Fruit fly (Drosophila melanogaster): ENCODE measurements around the gene CG15153.

CG15153 gene

DNA sequence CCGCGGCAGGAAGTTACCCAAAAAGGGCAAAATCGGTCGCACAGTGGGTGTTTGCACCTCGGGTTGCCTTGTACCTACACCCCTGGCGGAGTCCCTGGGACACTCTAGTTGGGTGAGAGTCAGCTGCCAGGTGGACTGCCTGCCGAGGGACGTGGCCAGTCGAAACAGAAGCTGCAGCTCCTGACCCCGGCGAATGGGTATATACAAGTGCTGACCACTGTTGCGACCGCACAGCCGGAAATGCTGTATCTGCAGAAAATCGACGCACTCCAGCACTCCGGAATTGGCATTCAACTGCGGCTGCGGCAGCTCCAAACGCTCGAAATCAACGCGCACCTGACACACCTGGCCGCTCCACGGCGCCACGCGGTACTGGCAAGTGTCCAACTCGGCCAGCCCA is 351 bp downstream of the CG15153 start:
- TF ChIP-seq CG17801 (GFP tag; optimal IDR thresholded peaks at IDR 0.05; ENCODE audit: partially characterized antibody), result no peak

DNA sequence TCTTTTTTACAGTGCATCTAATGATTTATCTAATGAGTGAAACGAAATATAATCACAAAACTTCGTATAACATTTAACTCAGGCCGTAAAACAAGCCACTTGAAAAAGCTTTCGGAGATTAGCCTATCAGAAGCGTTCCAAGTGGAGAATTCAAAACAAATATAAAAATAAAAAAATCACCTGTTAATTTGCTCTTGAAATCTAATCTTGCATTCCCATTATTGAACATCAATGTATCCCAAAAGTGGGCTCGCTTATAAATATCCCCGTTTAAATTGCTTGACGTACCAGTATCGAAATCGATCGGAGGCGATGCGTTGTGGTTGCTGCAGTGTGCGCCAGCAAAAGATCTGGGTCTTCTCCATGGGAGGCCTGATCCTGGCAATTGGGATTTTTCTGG is 8.1 kb downstream of the CG15153 start, which contains the start of gene CG31741:
CG31741 (plus strand) TSS at position 301 of the 400 bp plus-strand sequence.
- TF ChIP-seq CG17801 (GFP tag; optimal IDR thresholded peaks at IDR 0.05; ENCODE audit: partially characterized antibody), result no peak

dm6 chr2L:18081328-18081727 is 10.7 kb downstream of the CG15153 start, which contains the start of gene ninaD:
ninaD (plus strand) TSS chr2L:18081628.
- TF ChIP-seq CG17801 (GFP tag; optimal IDR thresholded peaks at IDR 0.05; ENCODE audit: partially characterized antibody), result no peak

DNA sequence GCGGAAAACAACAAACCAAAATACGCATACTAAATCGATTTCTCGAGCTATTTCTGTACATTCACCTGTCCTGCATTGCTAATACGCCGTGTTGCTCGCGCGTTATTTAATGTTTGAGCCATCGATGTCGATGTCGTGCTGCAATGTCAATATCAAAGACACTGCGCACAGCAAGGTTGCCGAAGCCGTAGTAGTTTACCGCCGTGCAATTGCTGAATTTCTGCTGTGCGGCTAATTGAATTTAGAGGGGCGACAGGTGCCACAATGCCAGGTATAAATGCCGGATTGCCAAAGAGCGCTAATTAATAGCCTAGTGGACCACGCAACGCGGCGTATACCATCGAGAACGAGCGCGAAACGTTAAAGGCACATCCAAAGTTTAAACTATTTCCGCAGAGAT is 14.1 kb downstream of the CG15153 start, which contains the start of gene Arr1:
Arr1 (plus strand) TSS at position 301 of the 400 bp plus-strand sequence.
- TF ChIP-seq CG17801 (GFP tag; optimal IDR thresholded peaks at IDR 0.05; ENCODE audit: partially characterized antibody), result no peak

DNA sequence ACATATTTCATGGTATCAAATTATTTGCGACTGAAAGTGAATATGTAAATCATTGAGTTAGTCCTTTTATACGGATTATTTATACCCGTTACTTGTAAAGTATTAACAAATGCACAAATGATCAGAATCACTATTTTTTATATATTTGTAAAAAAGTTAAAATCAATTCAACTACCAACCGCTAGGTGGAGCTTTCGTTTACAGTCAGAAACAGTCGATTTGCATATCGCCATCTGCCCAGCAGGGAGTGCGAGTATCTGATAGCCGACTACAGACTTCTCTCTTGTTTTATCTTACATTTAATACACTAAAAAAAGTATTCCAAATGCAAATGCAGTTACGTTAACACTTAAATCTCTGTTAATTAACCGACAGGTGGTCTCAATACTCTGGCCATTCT is 24.8 kb downstream of the CG15153 start:
- TF ChIP-seq CG17801 (GFP tag; optimal IDR thresholded peaks at IDR 0.05; ENCODE audit: partially characterized antibody), result no peak
